Fruit fly (Drosophila melanogaster): ENCODE measurements around the gene ric8a.

ric8a gene

DNA sequence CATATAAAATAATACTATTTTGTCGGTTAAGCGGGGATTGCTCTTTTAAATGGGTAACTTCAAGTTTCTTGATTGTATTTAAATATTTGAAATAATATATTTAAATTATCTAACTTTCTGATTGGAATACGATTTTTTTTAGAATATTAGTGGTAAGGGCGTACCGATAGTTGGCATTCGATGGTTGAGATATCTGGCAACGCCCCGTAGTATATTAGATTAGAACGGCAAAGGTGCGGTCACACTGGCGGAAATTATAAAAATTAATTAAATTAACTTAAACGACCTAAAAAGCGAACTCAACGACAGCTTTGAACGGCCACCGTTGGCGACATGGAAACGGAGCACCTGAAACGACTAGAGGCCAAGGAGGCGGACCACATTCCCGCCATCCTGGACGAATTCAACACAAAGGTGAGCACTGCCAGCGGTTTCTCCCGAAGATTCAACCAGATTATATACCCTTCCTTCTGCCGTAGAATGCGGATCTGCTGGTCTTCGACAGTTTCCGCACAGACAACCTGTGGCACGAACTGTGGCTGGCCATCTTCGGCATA, at the start of gene ric8a:
TSS of gene ric8a (plus strand) at position 205 of the 557 bp plus-strand sequence.
- no peak for TF ChIP-seq CG8478 (optimal IDR thresholded peaks at IDR 0.05)
- TF ChIP-seq psq (optimal IDR thresholded peaks at IDR 0.05) = no peak
- TF ChIP-seq pan (optimal IDR thresholded peaks at IDR 0.05) = no peak
- TF ChIP-seq usp (GFP tag; optimal IDR thresholded peaks at IDR 0.05) = no peak
- no peak for TF ChIP-seq Dll (optimal IDR thresholded peaks at IDR 0.05)
- no peak for TF ChIP-seq EcR (GFP tag; optimal IDR thresholded peaks at IDR 0.05)

DNA sequence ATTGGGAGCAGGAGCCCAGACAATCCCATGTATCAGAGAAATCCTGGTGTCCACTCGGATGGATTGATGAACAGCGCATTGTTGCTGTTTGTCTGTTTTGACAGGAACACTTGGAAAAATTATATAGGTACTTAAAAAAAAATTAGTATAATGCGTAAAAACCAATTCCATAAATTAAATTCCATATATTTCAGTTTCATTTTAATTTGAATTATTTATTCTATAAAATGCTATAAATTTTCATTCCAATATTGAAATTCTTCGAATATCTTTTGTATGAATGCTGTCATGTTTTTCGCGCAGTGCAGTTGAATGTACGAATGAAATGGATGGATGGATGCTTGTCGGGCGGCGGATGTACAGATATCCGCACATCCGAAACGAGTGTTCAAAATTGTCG, 45.2 kb upstream of the ric8a start, which contains the start of gene SmydA-9:
TSS of gene SmydA-9 (minus strand) at position 101 of the 400 bp plus-strand sequence.
- TF ChIP-seq pan (optimal IDR thresholded peaks at IDR 0.05) = no peak
- no peak for TF ChIP-seq psq (optimal IDR thresholded peaks at IDR 0.05)
- TF ChIP-seq CG8478 (optimal IDR thresholded peaks at IDR 0.05) = no peak
- no peak for TF ChIP-seq usp (GFP tag; optimal IDR thresholded peaks at IDR 0.05)
- no peak for TF ChIP-seq Dll (optimal IDR thresholded peaks at IDR 0.05)
- no peak for TF ChIP-seq EcR (GFP tag; optimal IDR thresholded peaks at IDR 0.05)

- TF ChIP-seq Dll (optimal IDR thresholded peaks at IDR 0.05) (no peak), usp (GFP tag; optimal IDR thresholded peaks at IDR 0.05) (no peak), CG8478 (optimal IDR thresholded peaks at IDR 0.05) (no peak), psq (optimal IDR thresholded peaks at IDR 0.05) (no peak), pan (optimal IDR thresholded peaks at IDR 0.05) (no peak), EcR (GFP tag; optimal IDR thresholded peaks at IDR 0.05) (no peak)
Measured at dm6 chrX:9214576-9214975, 41.4 kb upstream of the ric8a start, which contains the start of gene Obp8a. Obp8a (plus strand) TSS chrX:9214876.

- TF ChIP-seq EcR (GFP tag; optimal IDR thresholded peaks at IDR 0.05) (no peak), usp (GFP tag; optimal IDR thresholded peaks at IDR 0.05) (no peak), Dll (optimal IDR thresholded peaks at IDR 0.05) (no peak), psq (optimal IDR thresholded peaks at IDR 0.05) (no peak)
Measured at dm6 chrX:9215485-9215884, 40.5 kb upstream of the ric8a start, which contains the start of gene CG15368. CG15368 (plus strand) TSS chrX:9215785.

DNA sequence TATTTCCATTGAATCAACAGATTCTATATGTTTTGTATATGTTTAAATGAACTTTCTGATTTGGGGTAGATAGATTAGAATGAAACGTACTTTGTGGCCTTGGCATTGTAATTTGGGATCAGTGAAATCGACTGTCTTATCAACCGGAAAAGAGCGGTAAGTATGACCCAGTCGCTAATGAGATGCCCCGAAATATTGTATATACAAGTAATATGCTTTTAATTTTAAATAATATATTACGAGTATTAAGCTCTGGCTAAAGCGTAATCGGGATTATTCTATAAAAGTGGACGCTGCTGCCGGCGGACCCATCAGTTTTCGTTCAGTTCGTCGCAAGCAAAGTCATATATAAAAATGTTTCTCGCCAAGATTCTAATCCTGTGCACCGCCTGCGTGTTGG, 39.4 kb upstream of the ric8a start, which contains the start of gene CG15369:
TSS of gene CG15369 (plus strand) at position 301 of the 400 bp plus-strand sequence.
- TF ChIP-seq psq (optimal IDR thresholded peaks at IDR 0.05) = no peak

dm6 chrX:9220434-9220833, 35.5 kb upstream of the ric8a start:
- TF ChIP-seq pan (optimal IDR thresholded peaks at IDR 0.05) (no peak), EcR (GFP tag; optimal IDR thresholded peaks at IDR 0.05) (peak in 1 of 2 experiments; percentile 48)

- no peak for TF ChIP-seq CG8478 (optimal IDR thresholded peaks at IDR 0.05)
- TF ChIP-seq EcR (GFP tag; optimal IDR thresholded peaks at IDR 0.05) = no peak
- no peak for TF ChIP-seq pan (optimal IDR thresholded peaks at IDR 0.05)
- no peak for TF ChIP-seq psq (optimal IDR thresholded peaks at IDR 0.05)
- no peak for TF ChIP-seq usp (GFP tag; optimal IDR thresholded peaks at IDR 0.05)
- no peak for TF ChIP-seq Dll (optimal IDR thresholded peaks at IDR 0.05)
Measured at dm6 chrX:9223182-9223581, 32.8 kb upstream of the ric8a start, which contains the start of gene t. t (minus strand) TSS chrX:9223257.

dm6 chrX:9224423-9224822, 31.5 kb upstream of the ric8a start:
- no peak for TF ChIP-seq CG8478 (optimal IDR thresholded peaks at IDR 0.05)
- no peak for TF ChIP-seq usp (GFP tag; optimal IDR thresholded peaks at IDR 0.05)

DNA sequence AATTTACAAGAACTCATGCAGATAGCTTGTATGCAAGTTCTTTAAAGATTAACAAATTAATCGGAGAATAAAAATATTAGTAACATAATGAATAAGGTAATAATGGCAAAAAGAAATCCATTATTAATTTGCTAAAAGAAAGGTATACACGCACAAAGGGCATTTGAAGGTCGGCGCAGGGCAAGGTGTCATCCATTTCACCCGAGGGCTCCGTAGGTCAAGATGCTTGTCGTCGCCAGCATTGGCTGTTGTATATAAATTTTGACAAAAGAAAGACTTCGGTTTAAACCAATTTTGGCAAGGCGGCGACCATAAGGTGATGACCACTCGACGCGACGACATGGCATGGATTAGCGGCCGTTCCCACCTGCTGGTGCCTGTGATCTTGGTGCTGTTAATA, 30.8 kb upstream of the ric8a start, which contains the start of gene CG15370:
TSS of gene CG15370 (plus strand) at position 301 of the 400 bp plus-strand sequence.
- TF ChIP-seq psq (optimal IDR thresholded peaks at IDR 0.05) (no peak), usp (GFP tag; optimal IDR thresholded peaks at IDR 0.05) (no peak), CG8478 (optimal IDR thresholded peaks at IDR 0.05) (no peak), Dll (optimal IDR thresholded peaks at IDR 0.05) (no peak)

- TF ChIP-seq Dll (optimal IDR thresholded peaks at IDR 0.05) = no peak
- TF ChIP-seq EcR (GFP tag; optimal IDR thresholded peaks at IDR 0.05) = no peak
Measured at dm6 chrX:9226837-9227236, 29.1 kb upstream of the ric8a start, which contains the start of gene Gr8a. Gr8a (plus strand) TSS chrX:9227137.

DNA sequence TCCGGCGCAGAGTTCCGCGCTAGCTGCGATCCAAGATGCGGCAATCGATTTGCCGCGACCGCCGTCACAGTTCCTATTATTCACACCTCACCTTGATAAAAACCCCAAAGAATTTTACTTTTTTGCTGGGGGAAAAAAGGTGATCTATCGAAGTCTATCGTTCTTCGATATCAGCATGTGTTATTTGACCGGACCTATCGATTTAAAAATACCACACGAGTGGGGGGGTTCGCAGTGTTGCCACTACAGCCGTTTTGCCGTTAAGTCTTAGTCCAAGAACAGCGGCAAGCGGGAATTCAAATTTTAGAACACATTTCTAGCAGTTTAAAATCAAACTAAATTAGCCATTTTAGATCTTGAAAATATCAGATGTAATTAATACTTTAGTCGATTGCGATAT, 23.8 kb upstream of the ric8a start, which contains the start of gene CG12121:
TSS of gene CG12121 (minus strand) at position 180 of the 400 bp plus-strand sequence.
- no peak for TF ChIP-seq Dll (optimal IDR thresholded peaks at IDR 0.05)
- no peak for TF ChIP-seq EcR (GFP tag; optimal IDR thresholded peaks at IDR 0.05)
- TF ChIP-seq usp (GFP tag; optimal IDR thresholded peaks at IDR 0.05) = no peak
- no peak for TF ChIP-seq CG8478 (optimal IDR thresholded peaks at IDR 0.05)
- no peak for TF ChIP-seq pan (optimal IDR thresholded peaks at IDR 0.05)
- no peak for TF ChIP-seq psq (optimal IDR thresholded peaks at IDR 0.05)

dm6 chrX:9236485-9236884, 19.5 kb upstream of the ric8a start, which contains the start of gene Ir8a:
Ir8a (minus strand) TSS chrX:9236585.
- TF ChIP-seq Dll (optimal IDR thresholded peaks at IDR 0.05) (no peak), EcR (GFP tag; optimal IDR thresholded peaks at IDR 0.05) (no peak), psq (optimal IDR thresholded peaks at IDR 0.05) (no peak), usp (GFP tag; optimal IDR thresholded peaks at IDR 0.05) (no peak), pan (optimal IDR thresholded peaks at IDR 0.05) (no peak)

dm6 chrX:9243417-9243884, 12.5 kb upstream of the ric8a start, which contains the start of the genes mxc and Larp7:
mxc (minus strand) TSS chrX:9243467.
Larp7 (plus strand) TSS chrX:9243817.
- TF ChIP-seq EcR (GFP tag; optimal IDR thresholded peaks at IDR 0.05) (no peak), pan (optimal IDR thresholded peaks at IDR 0.05) (no peak), Dll (optimal IDR thresholded peaks at IDR 0.05) (no peak), usp (GFP tag; optimal IDR thresholded peaks at IDR 0.05) (no peak), psq (optimal IDR thresholded peaks at IDR 0.05) (no peak), CG8478 (optimal IDR thresholded peaks at IDR 0.05) (no peak)
